Fruit fly (Drosophila melanogaster) whole organism, pupa: ENCODE results near the gene CG34030.

Source experiments
- CG12605 ChIP-seq: fragments of 200-800 bp; sonication (Bioruptor generic); IDR thresholded peaks from 2 replicates; pipeline ENCODE4 v1.3.6; 2022; ENCODE audit warnings: missing biosample characterization, missing genetic modification characterization
- CG15710 ChIP-seq: fragments of 200-800 bp; sonication (Bioruptor generic); optimal IDR thresholded peaks from 2 replicates; lab custom pipeline; 2018; ENCODE audit warnings: missing biosample characterization, mild to moderate bottlenecking, missing genetic modification characterization, moderate library complexity
- CG17806 ChIP-seq: fragments of 200-800 bp; sonication (Bioruptor generic); optimal IDR thresholded peaks from 2 replicates; lab custom pipeline; 2018; ENCODE audit warnings: missing biosample characterization, mild to moderate bottlenecking, missing genetic modification characterization, moderate library complexity
- CG8301 ChIP-seq: fragments of 200-800 bp; sonication (Bioruptor generic); optimal IDR thresholded peaks from 2 replicates; lab custom pipeline; 2018; ENCODE audit warnings: missing biosample characterization, mild to moderate bottlenecking, missing genetic modification characterization
- EcR ChIP-seq: fragments of 200-800 bp; sonication (Bioruptor generic); optimal IDR thresholded peaks from 3 replicates; lab custom pipeline; 2019; ENCODE audit warnings: missing biosample characterization, missing genetic modification characterization, mild to moderate bottlenecking, moderate library complexity, missing genetic modification reagents
- Ets98B ChIP-seq: fragments of 200-800 bp; sonication (Bioruptor generic); IDR thresholded peaks from 2 replicates; pipeline ENCODE4 v1.3.6; 2022; ENCODE audit warnings: missing biosample characterization, missing genetic modification characterization
- fd96Ca ChIP-seq: fragments of 200-800 bp; sonication (Bioruptor generic); IDR thresholded peaks from 3 replicates; pipeline ENCODE4 v1.3.6; 2022; ENCODE audit warnings: missing biosample characterization, missing genetic modification characterization
- rn ChIP-seq: fragments of 200-800 bp; sonication (Bioruptor generic); IDR thresholded peaks from 2 replicates; pipeline ENCODE4 v1.3.6; 2022; ENCODE audit warnings: missing biosample characterization, missing genetic modification characterization

DNA sequence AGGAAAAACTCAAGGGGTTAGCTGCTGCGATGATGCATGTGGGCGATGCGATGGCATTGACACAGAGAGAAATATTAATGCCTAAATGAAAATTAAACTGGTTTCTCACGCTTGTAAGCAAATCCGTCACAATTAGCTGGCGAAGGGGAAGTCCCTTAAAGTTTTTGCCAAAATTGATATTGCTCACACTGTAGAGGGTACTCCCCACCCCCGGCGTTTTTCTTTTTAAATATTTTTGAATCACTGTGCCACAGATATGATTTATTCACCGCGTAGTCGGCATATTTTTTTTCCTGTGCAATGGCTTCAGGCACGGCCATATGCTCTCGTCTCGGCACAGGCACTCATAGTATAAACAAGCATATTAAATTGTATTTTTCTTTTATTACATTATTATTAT lies 12.3 kb upstream of the CG34030 start:
- TF ChIP-seq CG15710 (tag; lab: Kevin White, UChicago): peak; percentile 49
- no peak for TF ChIP-seq CG8301 (tag; lab: Kevin White, UChicago)
- no peak for TF ChIP-seq EcR (GFP tag; lab: Kevin White, UChicago)
- TF ChIP-seq Ets98B (GFP tag; lab: Robert Waterston, UW): no peak
- TF ChIP-seq CG12605 (GFP tag; lab: Robert Waterston, UW): no peak
- no peak for TF ChIP-seq rn (GFP tag; lab: Robert Waterston, UW)
- no peak for TF ChIP-seq fd96Ca (GFP tag; lab: Robert Waterston, UW)
- TF ChIP-seq CG17806 (tag; lab: Kevin White, UChicago): peak; percentile 48
